Worm (Caenorhabditis elegans): Measurements from ENCODE around the gene nlp-67.

Gene nlp-67

DNA sequence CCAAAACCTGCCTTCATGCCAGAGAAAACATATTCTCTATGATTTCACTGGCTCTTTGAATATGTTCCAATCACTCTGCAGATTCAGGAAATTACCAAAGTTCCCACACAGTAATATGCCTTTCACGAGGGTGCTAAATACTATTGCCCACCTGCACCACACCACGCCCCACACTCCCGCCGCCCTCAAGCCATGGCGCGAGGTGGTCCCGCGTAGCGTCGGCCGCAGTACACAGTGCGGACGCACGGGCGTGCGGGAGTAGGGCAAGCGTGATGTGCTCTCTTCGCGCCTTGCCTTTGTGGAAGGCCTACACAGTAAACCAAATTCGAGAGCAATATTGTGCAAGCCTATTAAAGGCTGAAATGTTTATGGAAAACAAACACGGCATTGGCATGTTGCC is 26.7 kb upstream of the nlp-67 start:
- TF ChIP-seq ceh-9 (tag; optimal IDR thresholded peaks at IDR 0.05) (peak; percentile 8), madf-2 (tag; optimal IDR thresholded peaks at IDR 0.05) (no peak), ceh-18 (tag; optimal IDR thresholded peaks at IDR 0.05) (no peak), pag-3 (tag; optimal IDR thresholded peaks at IDR 0.05; ENCODE audit: borderline replicate concordance) (no peak)

DNA sequence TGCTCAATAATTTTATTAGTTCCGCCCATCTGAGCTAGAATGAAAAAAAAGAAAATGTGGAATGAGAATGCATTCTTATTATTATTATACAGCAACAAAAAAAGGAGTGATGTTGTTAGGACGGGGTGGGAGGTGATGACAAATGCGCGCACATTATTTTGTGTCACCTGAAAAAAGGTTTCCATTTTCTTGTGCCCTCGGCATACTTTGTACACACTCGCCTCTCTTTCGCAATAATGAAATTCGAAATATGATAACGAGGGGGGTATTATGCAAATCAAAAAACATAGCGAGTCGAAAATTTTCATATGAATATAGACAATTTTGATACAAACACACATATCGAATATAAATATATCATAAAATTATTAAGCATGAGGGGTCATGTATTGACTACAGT is 24.8 kb upstream of the nlp-67 start:
- TF ChIP-seq pax-1 (tag; optimal IDR thresholded peaks at IDR 0.05) (no peak), C08G9.2 (tag; optimal IDR thresholded peaks at IDR 0.05) (no peak), unc-42 (tag; optimal IDR thresholded peaks at IDR 0.05) (peak; percentile 22), ceh-48 (tag; optimal IDR thresholded peaks at IDR 0.05) (no peak), pha-4 (tag; optimal IDR thresholded peaks at IDR 0.05) (no peak)

DNA sequence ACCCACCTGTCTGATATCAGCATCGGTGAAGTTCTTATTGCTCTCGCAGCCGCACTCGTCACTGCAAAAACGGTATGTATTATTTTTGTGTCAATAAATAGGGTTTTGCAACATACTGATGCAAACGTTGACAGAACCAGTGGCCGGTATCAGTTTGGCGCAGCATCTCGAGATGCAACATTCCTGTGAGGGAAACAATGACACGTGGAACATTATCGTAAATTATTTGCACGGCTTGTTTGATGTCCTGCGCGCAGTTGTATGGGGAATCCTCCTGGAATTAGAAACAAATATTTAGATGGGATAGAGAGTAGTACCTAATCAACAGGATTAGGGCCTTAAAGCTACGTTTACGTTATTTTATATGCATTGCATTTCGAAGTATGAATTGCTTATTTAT is 23.2 kb upstream of the nlp-67 start:
- no peak for TF ChIP-seq C38D4.7 (GFP tag; optimal IDR thresholded peaks at IDR 0.05)
- TF ChIP-seq nfya-1 (tag; optimal IDR thresholded peaks at IDR 0.05) = no peak
- no peak for TF ChIP-seq K02D7.2 (tag; optimal IDR thresholded peaks at IDR 0.05)
- no peak for TF ChIP-seq ceh-22 (tag; optimal IDR thresholded peaks at IDR 0.05)
- TF ChIP-seq C08G9.2 (tag; optimal IDR thresholded peaks at IDR 0.05) = no peak
- TF ChIP-seq nhr-232 (tag; optimal IDR thresholded peaks at IDR 0.05) = no peak
- TF ChIP-seq ceh-45 (GFP tag; IDR thresholded peaks at IDR 0.05) = no peak
- TF ChIP-seq lin-11 (tag; optimal IDR thresholded peaks at IDR 0.05) = no peak
- no peak for TF ChIP-seq K09A11.1 (tag; optimal IDR thresholded peaks at IDR 0.05; ENCODE audit: insufficient read depth)
- no peak for TF ChIP-seq pha-2 (tag; optimal IDR thresholded peaks at IDR 0.05)
- TF ChIP-seq odd-2 (tag; optimal IDR thresholded peaks at IDR 0.05) = no peak
- TF ChIP-seq pag-3 (tag; optimal IDR thresholded peaks at IDR 0.05; ENCODE audit: borderline replicate concordance) = no peak
- no peak for TF ChIP-seq ceh-48 (tag; optimal IDR thresholded peaks at IDR 0.05)
- no peak for TF ChIP-seq ceh-18 (tag; optimal IDR thresholded peaks at IDR 0.05)

DNA sequence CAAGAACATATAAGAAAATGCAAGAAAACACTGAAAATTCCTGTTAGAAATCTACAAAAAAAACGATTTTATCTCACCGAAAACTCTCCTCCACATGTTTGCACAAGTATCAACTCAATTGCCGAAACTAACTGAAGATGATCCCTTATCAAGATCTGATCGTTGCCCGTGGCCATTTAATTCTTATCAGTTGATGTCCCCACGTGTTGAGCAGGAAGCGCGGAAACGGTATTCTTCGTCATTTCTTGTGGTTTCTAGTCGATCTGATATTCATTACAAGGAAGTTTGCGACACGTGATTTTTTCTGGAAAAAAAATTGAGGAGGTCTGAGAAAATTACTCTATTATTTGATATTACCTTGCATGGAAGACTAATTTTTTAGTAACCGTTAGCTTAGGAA is 20.8 kb upstream of the nlp-67 start, which contains the start of gene F09C8.1:
TSS of gene F09C8.1 (minus strand) at position 123 of the 400 bp plus-strand sequence.
- no peak for TF ChIP-seq ceh-2 (tag; optimal IDR thresholded peaks at IDR 0.05)
- TF ChIP-seq elt-2 (tag; optimal IDR thresholded peaks at IDR 0.05) = peak; percentile 41

ce11 chrX:16166484-16166883 is 17.7 kb upstream of the nlp-67 start:
- TF ChIP-seq elt-2 (tag; optimal IDR thresholded peaks at IDR 0.05) (peak; percentile 70), Y22D7AL.16 (tag; optimal IDR thresholded peaks at IDR 0.05) (no peak)

DNA sequence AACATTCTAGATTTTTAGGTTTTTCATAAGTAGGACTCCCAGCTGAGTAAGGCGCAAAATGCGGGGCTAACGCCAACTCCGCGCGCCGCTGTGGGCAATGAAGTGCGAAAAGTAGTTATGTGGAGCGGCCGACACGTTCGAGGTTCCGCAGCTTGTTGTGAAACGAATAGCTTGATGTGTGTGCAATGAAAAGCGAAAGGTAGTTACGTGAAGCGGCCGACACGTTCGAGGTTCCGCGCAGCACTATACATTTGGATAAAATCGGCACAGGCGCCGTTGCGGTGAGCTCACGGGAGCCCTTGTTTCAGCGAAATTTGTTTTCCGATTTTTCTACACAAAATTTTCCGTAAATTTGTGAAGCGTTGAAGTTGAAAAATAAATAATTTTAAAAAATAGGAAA is 17.2 kb upstream of the nlp-67 start:
- no peak for TF ChIP-seq unc-42 (tag; optimal IDR thresholded peaks at IDR 0.05)
- no peak for TF ChIP-seq tbx-2 (tag; optimal IDR thresholded peaks at IDR 0.05)
- TF ChIP-seq madf-2 (tag; optimal IDR thresholded peaks at IDR 0.05) = no peak
- no peak for TF ChIP-seq ztf-16 (tag; optimal IDR thresholded peaks at IDR 0.05)
- no peak for TF ChIP-seq fax-1 (tag; optimal IDR thresholded peaks at IDR 0.05)
- no peak for TF ChIP-seq ref-2 (tag; optimal IDR thresholded peaks at IDR 0.05)
- no peak for TF ChIP-seq pag-3 (tag; optimal IDR thresholded peaks at IDR 0.05; ENCODE audit: borderline replicate concordance)
- no peak for TF ChIP-seq ets-4 (tag; optimal IDR thresholded peaks at IDR 0.05)
- no peak for TF ChIP-seq elt-4 (tag; optimal IDR thresholded peaks at IDR 0.05)
- TF ChIP-seq T23F11.4 (GFP tag; optimal IDR thresholded peaks at IDR 0.05) = no peak
- TF ChIP-seq pqm-1 (tag; optimal IDR thresholded peaks at IDR 0.05) = no peak
- no peak for TF ChIP-seq ceh-24 (tag; optimal IDR thresholded peaks at IDR 0.05)

DNA sequence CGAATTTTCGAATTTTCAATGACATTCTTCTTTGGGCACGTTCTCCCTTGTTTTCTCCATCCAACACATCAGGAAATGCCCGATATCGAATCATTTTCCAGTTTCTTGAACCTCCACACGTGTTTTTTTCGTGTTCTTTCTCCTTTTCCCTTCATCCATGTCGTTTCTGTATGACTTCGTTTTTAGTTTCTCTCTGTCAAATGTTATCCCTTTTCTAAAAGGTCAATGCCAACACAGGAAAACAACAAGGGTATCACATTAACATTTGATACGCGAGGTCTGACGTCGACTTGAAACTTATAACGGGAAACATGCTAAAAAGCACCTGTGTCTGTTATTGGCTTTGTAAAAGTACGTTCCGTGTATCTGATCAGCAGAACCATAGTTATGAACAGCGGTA is 11.3 kb upstream of the nlp-67 start:
- TF ChIP-seq ttx-3 (tag; optimal IDR thresholded peaks at IDR 0.05) (no peak), K02D7.2 (tag; optimal IDR thresholded peaks at IDR 0.05) (no peak), pqm-1 (tag; optimal IDR thresholded peaks at IDR 0.05) (no peak), ceh-30 (tag; optimal IDR thresholded peaks at IDR 0.05) (no peak), sox-4 (tag; optimal IDR thresholded peaks at IDR 0.05) (no peak), ceh-6 (GFP tag; optimal IDR thresholded peaks at IDR 0.05) (no peak), ceh-45 (GFP tag; IDR thresholded peaks at IDR 0.05) (no peak), F13H6.1 (tag; optimal IDR thresholded peaks at IDR 0.05) (no peak), ceh-18 (tag; optimal IDR thresholded peaks at IDR 0.05) (no peak), ceh-9 (tag; optimal IDR thresholded peaks at IDR 0.05) (no peak), ets-4 (tag; optimal IDR thresholded peaks at IDR 0.05) (no peak)
